Fruit fly (Drosophila melanogaster): ENCODE data around the gene CG1113.

CG1113 gene

DNA sequence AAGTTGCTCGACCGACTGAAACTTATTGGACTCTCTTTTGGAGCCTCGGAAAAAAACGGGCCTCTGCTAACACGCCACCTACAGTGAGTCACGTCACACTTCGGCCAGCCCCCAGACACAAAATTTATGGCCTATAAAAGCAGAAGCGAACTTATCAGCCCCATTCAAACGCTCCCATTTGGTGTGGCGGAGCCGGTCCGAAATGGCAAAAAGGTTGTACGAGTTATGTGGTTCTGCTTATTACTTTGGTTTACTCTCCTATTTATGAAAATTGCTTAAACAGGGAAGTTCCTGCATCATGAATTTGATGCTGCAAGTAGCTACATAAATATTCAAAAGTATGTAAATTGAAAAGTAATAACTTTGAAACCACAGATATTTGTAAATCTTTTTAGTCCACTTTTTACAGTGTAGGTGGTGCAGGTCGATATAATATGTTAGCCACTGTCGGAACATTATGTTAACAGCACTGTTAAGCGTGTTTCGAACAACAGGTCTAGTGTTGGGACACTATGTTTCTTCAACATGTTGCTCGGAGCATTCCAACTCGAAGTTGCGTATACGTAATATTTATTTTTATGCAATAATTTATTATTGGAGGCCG lies 30.5 kb downstream of the CG1113 start:
- peak; percentile 55 for TF ChIP-seq CG17801 (GFP tag; optimal IDR thresholded peaks at IDR 0.05; ENCODE audit: partially characterized antibody)

- TF ChIP-seq CG17801 (GFP tag; optimal IDR thresholded peaks at IDR 0.05; ENCODE audit: partially characterized antibody): no peak
Measured at dm6 chr3R:5285937-5286336, 33.0 kb downstream of the CG1113 start.

- TF ChIP-seq CG17801 (GFP tag; optimal IDR thresholded peaks at IDR 0.05; ENCODE audit: partially characterized antibody): no peak
Measured at dm6 chr3R:5286918-5287636, 34.1 kb downstream of the CG1113 start.

dm6 chr3R:5287965-5288364 lies 35.0 kb downstream of the CG1113 start:
- TF ChIP-seq CG17801 (GFP tag; optimal IDR thresholded peaks at IDR 0.05; ENCODE audit: partially characterized antibody): no peak

dm6 chr3R:5290738-5291137 lies 37.8 kb downstream of the CG1113 start:
- no peak for TF ChIP-seq CG17801 (GFP tag; optimal IDR thresholded peaks at IDR 0.05; ENCODE audit: partially characterized antibody)

DNA sequence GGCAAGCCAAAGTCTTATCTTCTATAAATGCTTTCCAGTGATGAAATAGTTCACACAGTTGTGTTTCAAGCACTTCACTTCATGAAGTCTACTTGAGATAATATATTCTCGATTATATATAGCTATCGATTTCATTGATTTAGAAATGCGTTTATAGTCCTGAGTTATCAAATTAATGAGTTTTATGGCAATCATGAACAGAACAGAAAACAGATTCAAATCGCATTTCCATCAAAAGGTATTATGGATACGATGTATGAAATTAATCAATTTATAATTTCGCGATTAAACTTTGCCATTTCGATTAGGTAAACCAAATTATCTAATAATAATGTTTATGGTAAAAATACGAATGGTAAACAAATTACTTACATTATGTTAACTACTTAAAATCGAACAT lies 42.1 kb downstream of the CG1113 start:
- no peak for TF ChIP-seq CG17801 (GFP tag; optimal IDR thresholded peaks at IDR 0.05; ENCODE audit: partially characterized antibody)

dm6 chr3R:5297315-5297714 lies 44.4 kb downstream of the CG1113 start:
- TF ChIP-seq CG17801 (GFP tag; optimal IDR thresholded peaks at IDR 0.05; ENCODE audit: partially characterized antibody): no peak

DNA sequence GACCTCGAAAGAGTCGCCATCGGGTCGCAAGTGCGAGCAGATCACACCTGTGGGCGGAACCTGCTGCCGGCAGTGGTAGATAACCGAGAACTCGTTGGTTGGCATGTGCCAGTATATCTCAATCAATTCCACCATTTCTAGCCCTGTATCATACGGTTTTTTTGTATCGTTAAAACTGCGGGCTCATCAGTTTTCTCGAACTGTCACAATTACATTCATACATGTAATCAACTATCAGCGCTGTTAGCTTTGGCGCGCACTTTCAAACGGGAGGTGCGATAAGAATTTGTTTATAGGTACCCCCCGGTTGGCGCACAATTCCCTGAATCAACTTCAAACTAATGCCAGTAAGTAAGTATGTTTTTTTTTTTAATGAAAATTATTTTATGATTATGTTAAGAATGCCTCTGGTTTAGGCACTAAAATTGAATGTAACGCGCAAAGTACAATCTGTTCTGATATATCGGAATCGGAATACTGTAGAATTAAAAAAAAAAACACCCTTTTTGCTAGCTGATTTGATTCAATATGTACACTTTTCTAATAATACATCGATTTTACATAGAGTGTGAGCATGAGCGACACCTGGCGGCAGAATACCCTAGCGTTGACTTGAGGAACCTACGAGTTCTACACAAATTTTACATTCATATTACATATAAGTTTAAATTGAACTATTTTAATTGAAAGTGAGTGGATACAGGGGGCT lies 45.8 kb downstream of the CG1113 start:
- no peak for TF ChIP-seq CG17801 (GFP tag; optimal IDR thresholded peaks at IDR 0.05; ENCODE audit: partially characterized antibody)

DNA sequence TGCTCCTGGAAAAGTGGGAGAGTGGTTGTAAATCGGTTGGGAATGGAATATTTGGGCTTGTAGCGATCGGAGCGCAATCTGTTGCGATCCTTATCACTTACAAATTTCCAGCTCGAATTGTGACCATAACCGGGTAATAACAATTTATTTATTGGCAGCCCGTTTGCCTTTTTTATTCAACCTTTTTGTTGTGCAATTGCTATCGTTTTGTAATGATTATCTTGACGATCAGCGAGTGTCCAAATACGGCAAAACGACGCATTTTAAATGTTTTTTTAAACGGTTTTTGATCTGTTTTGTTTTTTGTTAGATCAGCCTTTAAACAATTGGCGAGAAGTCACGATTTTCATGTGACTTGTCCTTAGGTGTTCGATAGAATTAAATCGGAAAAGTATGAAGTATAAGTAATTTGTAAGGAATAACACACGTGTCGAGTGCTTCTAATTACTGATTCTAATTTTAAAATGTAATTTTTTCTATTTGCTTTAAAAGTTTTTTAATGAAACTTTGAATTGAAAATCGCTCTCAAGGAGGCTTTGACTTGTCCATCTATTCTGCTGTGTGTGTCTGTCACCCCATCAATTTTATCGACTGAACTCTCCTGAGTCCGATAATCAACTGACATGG lies 46.7 kb downstream of the CG1113 start, which contains the start of gene Tim17b1:
Tim17b1 (plus strand) TSS at position 577 of the 627 bp plus-strand sequence.
- TF ChIP-seq CG17801 (GFP tag; optimal IDR thresholded peaks at IDR 0.05; ENCODE audit: partially characterized antibody): no peak

dm6 chr3R:5300620-5301019 lies 47.7 kb downstream of the CG1113 start:
- no peak for TF ChIP-seq CG17801 (GFP tag; optimal IDR thresholded peaks at IDR 0.05; ENCODE audit: partially characterized antibody)

DNA sequence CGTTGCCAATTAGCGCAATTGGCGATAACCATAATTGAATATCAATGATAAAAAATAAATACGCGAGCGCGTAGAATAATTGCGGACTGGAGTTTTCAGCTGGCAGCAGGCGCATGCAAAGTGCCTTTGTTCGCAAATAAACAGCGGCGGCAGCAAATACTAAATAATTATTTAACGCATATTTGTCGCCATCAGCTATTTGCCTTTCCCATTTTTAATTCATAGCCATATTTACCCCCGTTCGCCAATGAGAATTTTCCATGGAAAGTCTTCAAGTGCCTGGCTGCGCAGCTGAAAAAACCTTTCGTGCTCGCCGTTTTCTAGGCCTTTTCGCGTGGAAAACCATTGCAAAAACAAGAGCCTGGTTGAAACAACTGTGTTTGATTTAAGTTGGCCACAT lies 49.0 kb downstream of the CG1113 start:
- no peak for TF ChIP-seq CG17801 (GFP tag; optimal IDR thresholded peaks at IDR 0.05; ENCODE audit: partially characterized antibody)

DNA sequence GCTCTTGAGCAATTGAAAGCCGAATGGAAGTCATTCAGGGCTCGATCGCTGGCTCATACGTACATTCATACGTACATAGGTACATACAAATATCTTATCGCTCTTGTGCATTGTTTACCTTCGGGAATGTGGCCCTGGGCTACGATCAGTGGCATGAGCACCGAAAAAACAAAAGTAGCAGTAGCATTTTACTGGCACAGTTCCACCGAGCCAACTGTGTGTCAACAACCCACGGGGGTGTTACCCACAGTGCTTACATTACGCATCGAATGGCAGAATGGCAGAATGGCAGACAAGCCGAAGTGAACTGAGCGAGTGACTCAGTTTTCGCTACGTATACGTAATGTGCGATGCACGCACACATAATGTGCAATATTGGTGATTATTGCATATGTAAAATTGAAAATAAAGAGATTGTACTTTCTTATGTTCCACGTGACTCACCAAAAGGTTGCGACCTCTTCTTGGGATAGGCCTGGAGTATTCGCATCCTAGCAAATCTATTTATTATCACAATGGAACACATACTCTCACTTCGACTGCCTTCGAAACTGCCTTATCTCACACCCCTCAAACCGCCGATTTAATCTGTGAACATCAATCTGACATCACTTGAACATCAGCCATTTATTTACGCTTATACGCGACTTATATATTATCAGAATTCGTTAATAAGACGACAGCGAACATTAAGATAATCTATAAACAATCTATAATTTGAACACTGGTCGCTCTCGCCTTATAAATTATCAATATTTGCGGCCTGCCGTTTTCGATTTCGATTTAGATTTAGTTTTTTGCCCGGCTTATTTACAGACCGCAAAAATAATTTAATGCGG lies 50.2 kb downstream of the CG1113 start:
- TF ChIP-seq CG17801 (GFP tag; optimal IDR thresholded peaks at IDR 0.05; ENCODE audit: partially characterized antibody): no peak
